Worm (Caenorhabditis elegans): ENCODE data around the gene drl-1.

ce11 chrIV:372146-372789, 47.4 kb downstream of the drl-1 start:
- peak; percentile 22 for TF ChIP-seq F13C5.2 (tag; optimal IDR thresholded peaks at IDR 0.05)
- TF ChIP-seq ets-7 (tag; optimal IDR thresholded peaks at IDR 0.05): no peak

Measured in whole organism, early embryonic.